Worm (Caenorhabditis elegans) whole organism, L3 larva: Measurements from ENCODE around the gene hen-1.

Experiments used
- R02D3.7 ChIP-seq: fragments of 150-350 bp; optimal IDR thresholded peaks from 2 replicates; lab custom pipeline; 2014; ENCODE audit warnings: missing biosample characterization, missing genetic modification characterization
- ZK546.5 ChIP-seq: sonication (generic microtip); optimal IDR thresholded peaks from 2 replicates; lab custom pipeline; 2017; ENCODE audit warnings: missing biosample characterization, missing genetic modification characterization
- aly-2 ChIP-seq: fragments of 150-350 bp; optimal IDR thresholded peaks from 2 replicates; lab custom pipeline; 2014; ENCODE audit warnings: missing biosample characterization, missing genetic modification characterization
- ceh-28 ChIP-seq: fragments of 150-350 bp; optimal IDR thresholded peaks from 2 replicates; lab custom pipeline; 2014; ENCODE audit warnings: missing biosample characterization, missing genetic modification reagents, missing genetic modification characterization
- ceh-9 ChIP-seq: sonication (generic microtip); optimal IDR thresholded peaks from 2 replicates; lab custom pipeline; 2018; ENCODE audit warnings: missing biosample characterization, missing genetic modification characterization
- daf-12 ChIP-seq: fragments of 150-350 bp; optimal IDR thresholded peaks from 2 replicates; lab custom pipeline; 2014; ENCODE audit warnings: missing biosample characterization, missing genetic modification reagents, missing genetic modification characterization
- egl-27 ChIP-seq: sonication (generic microtip); optimal IDR thresholded peaks from 4 replicates; lab custom pipeline; 2017; ENCODE audit warnings: missing biosample characterization, missing genetic modification reagents, missing genetic modification characterization
- egl-5 ChIP-seq: fragments of 150-350 bp; optimal IDR thresholded peaks from 2 replicates; lab custom pipeline; 2017; ENCODE audit warnings: missing biosample characterization, missing genetic modification reagents, missing genetic modification characterization, inconsistent platforms
- elt-1 ChIP-seq: fragments of 150-350 bp; optimal IDR thresholded peaks from 2 replicates; lab custom pipeline; 2014; ENCODE audit warnings: missing biosample characterization, missing genetic modification characterization
- elt-3 ChIP-seq, 3 experiments: fragments of 150-350 bp in 1 of 3; sonication (generic microtip) in 2 of 3; optimal IDR thresholded peaks; 2 replicates in 2 of 3; 4 replicates in 1 of 3; lab custom pipeline; 2014 to 2017; ENCODE audit warnings: missing biosample characterization in 3 of 3, missing genetic modification characterization in 3 of 3
- fkh-10 ChIP-seq: sonication (generic microtip); optimal IDR thresholded peaks from 2 replicates; lab custom pipeline; 2017; ENCODE audit warnings: missing biosample characterization, missing genetic modification reagents, missing genetic modification characterization
- fos-1 ChIP-seq: fragments of 150-350 bp; optimal IDR thresholded peaks from 2 replicates; lab custom pipeline; 2014; ENCODE audit warnings: missing biosample characterization, missing genetic modification characterization
- hmg-11 ChIP-seq: sonication (generic microtip); optimal IDR thresholded peaks from 2 replicates; lab custom pipeline; 2016; ENCODE audit warnings: missing genetic modification characterization, missing compliant biosample characterization
- jun-1 ChIP-seq: fragments of 150-350 bp; optimal IDR thresholded peaks from 2 replicates; lab custom pipeline; 2014; ENCODE audit warnings: missing biosample characterization, missing genetic modification reagents, missing genetic modification characterization
- lsy-12 ChIP-seq: sonication (generic microtip); optimal IDR thresholded peaks from 2 replicates; lab custom pipeline; 2016; ENCODE audit warnings: mild to moderate bottlenecking, missing genetic modification characterization, missing compliant biosample characterization
- mdl-1 ChIP-seq: fragments of 150-350 bp; optimal IDR thresholded peaks from 2 replicates; lab custom pipeline; 2014; ENCODE audit warnings: missing biosample characterization, missing genetic modification characterization
- mml-1 ChIP-seq: fragments of 150-350 bp; sonication (generic microtip); optimal IDR thresholded peaks from 3 replicates; lab custom pipeline; 2014; ENCODE audit warnings: missing biosample characterization, missing genetic modification characterization
- nfya-1 ChIP-seq: sonication (generic microtip); optimal IDR thresholded peaks from 2 replicates; lab custom pipeline; 2017; ENCODE audit warnings: missing genetic modification characterization, mild to moderate bottlenecking, missing compliant biosample characterization, antibody characterized with exemption, moderate library complexity; ENCODE audit not compliant: insufficient read depth
- nhr-11 ChIP-seq: fragments of 150-350 bp; optimal IDR thresholded peaks from 2 replicates; lab custom pipeline; 2014; ENCODE audit warnings: missing biosample characterization, missing genetic modification characterization
- nhr-23 ChIP-seq: fragments of 150-350 bp; optimal IDR thresholded peaks from 2 replicates; lab custom pipeline; 2014; ENCODE audit warnings: missing biosample characterization, missing genetic modification reagents, missing genetic modification characterization
- nhr-237 ChIP-seq: fragments of 150-350 bp; optimal IDR thresholded peaks from 2 replicates; lab custom pipeline; 2014; ENCODE audit warnings: missing biosample characterization, missing genetic modification characterization
- nhr-28 ChIP-seq: fragments of 150-350 bp; optimal IDR thresholded peaks from 2 replicates; lab custom pipeline; 2014; ENCODE audit warnings: missing biosample characterization, missing genetic modification characterization
- nhr-77 ChIP-seq: fragments of 150-350 bp; optimal IDR thresholded peaks from 2 replicates; lab custom pipeline; 2014; ENCODE audit warnings: missing biosample characterization, missing genetic modification characterization
- pha-4 ChIP-seq: fragments of 150-350 bp; optimal IDR thresholded peaks from 2 replicates; lab custom pipeline; 2014; ENCODE audit warnings: missing biosample characterization, missing genetic modification reagents, missing genetic modification characterization
- skn-1 ChIP-seq: fragments of 150-350 bp; optimal IDR thresholded peaks from 2 replicates; lab custom pipeline; 2014; ENCODE audit warnings: missing biosample characterization, missing genetic modification characterization
- snpc-4 ChIP-seq: fragments of 150-350 bp; optimal IDR thresholded peaks from 2 replicates; lab custom pipeline; 2014; ENCODE audit warnings: missing biosample characterization, missing genetic modification characterization
- tbx-2 ChIP-seq: sonication (generic microtip); optimal IDR thresholded peaks from 2 replicates; lab custom pipeline; 2016; ENCODE audit warnings: mild to moderate bottlenecking, missing genetic modification characterization, missing compliant biosample characterization
- unc-39 ChIP-seq: sonication (generic microtip); optimal IDR thresholded peaks from 4 replicates; lab custom pipeline; 2017; ENCODE audit warnings: missing biosample characterization, missing genetic modification characterization
- unc-62 ChIP-seq: fragments of 150-350 bp; sonication (generic microtip); optimal IDR thresholded peaks from 4 replicates; lab custom pipeline; 2014; ENCODE audit warnings: missing biosample characterization, missing genetic modification reagents, missing genetic modification characterization
- ztf-11 ChIP-seq: fragments of 150-350 bp; optimal IDR thresholded peaks from 2 replicates; lab custom pipeline; 2014; ENCODE audit warnings: missing biosample characterization, missing genetic modification characterization

hen-1 gene

DNA sequence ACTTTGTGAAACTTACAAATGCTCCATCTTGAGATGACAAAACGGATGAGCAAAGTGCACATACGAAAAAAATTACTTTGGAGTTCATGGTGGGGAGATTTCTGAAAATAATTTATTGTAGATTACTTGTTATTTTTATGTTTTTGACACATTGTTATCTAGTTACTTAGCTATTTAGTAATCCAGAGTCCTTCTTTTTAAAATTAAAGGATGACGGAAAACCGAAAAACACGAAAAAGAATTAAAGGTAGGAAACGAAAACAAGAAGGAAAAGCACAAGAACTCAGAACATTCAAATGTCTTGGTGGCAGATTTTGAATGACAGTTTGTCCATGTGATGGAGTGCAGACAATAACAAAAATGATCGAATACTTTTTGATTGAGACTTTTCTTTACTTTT is at the start of gene hen-1:
Gene hen-1, minus strand, starts transcription at position 101 of the 400 bp plus-strand sequence.
- TF ChIP-seq jun-1 (tag; lab: Kevin White, UChicago) (no peak), egl-27 (tag; lab: Kevin White, UChicago) (no peak), lsy-12 (no peak), fkh-10 (no peak), unc-39 (tag; lab: Kevin White, UChicago) (no peak), nhr-237 (tag; lab: Kevin White, UChicago) (no peak), nhr-77 (tag; lab: Kevin White, UChicago) (no peak), nfya-1 (tag; lab: Kevin White, UChicago) (no peak)

DNA sequence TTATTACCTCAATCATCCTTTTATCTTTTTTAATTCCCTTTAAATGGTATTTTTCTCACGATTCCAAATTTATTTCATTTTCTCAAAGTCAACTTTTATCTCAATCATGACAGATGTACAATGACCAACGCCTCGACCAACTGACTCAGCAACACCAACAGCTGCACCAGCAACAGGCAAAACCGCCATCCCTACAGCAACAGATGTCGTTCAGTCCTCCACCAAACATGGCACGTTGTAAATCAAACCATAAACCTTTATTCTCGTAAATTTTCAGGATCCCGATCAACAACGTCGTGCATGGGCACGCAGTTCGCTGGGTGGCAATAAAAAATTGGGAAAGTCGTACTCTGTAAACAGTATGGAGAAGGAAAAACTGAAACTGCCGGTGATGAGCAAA is 46.0 kb upstream of the hen-1 start:
- no peak for TF ChIP-seq mml-1
- no peak for TF ChIP-seq nhr-11 (tag; lab: Kevin White, UChicago)
- TF ChIP-seq nhr-77 (tag; lab: Kevin White, UChicago) = no peak
- no peak for TF ChIP-seq lsy-12
- TF ChIP-seq egl-27 (tag; lab: Kevin White, UChicago) = no peak
- TF ChIP-seq daf-12 (tag; lab: Kevin White, UChicago) = no peak
- no peak for TF ChIP-seq nhr-28
- no peak for TF ChIP-seq snpc-4 (tag; lab: Kevin White, UChicago)
- no peak for TF ChIP-seq aly-2 (tag; lab: Kevin White, UChicago)
- TF ChIP-seq jun-1 (tag; lab: Kevin White, UChicago) = no peak
- no peak for TF ChIP-seq elt-3 (tag; optimal IDR thresholded peaks at IDR 0.05; lab: Kevin White, UChicago)

DNA sequence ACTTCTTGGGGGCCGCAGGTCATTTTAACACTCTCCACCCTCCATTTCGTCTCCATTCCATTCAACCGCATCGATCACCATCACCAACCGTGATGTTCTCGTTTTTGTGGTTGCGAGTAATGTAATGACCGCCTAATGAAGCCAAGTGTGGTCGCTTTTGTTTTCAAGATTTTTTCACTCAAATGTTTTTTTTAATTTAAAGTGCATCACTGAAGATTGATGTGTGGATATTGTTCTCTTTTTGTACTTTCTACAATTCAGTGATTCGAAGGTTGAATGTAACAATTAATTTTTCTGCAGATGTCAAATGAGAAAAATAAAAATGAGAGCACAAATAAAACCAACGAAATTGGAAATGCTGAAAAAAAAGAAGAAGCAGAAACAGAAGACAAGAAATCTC is 41.9 kb upstream of the hen-1 start, which contains the start of gene pgp-10:
Gene pgp-10, plus strand, starts transcription at position 301 of the 400 bp plus-strand sequence.
- TF ChIP-seq unc-39 (tag; lab: Kevin White, UChicago) (no peak), elt-1 (tag; lab: Kevin White, UChicago) (no peak), unc-62 (GFP tag; lab: Kevin White, UChicago) (no peak), R02D3.7 (no peak), nhr-11 (tag; lab: Kevin White, UChicago) (no peak), nfya-1 (tag; lab: Kevin White, UChicago) (no peak), ceh-28 (tag; lab: Kevin White, UChicago) (no peak), tbx-2 (no peak), snpc-4 (tag; lab: Kevin White, UChicago) (no peak), ceh-9 (no peak)

DNA sequence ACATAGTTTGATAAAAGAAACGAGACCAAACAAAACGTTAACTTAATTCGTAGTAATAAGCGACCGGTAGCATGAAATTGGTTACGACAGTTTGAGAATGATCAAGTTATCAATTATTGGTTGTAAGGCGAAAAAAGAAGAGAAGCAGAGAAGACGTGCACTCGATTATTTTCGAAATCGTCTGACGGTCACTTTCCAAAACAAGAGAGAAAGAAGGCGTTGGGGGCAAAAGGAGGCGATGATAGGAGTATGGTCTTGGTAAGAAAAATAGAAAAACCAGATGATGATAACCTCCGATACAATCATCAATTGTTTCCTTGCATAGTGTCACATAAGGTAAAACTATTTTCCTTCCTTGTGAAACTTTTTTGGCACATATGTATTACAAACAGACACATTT is 40.7 kb upstream of the hen-1 start:
- no peak for TF ChIP-seq mdl-1 (tag; lab: Kevin White, UChicago)
- peak; percentile 46 for TF ChIP-seq nhr-23 (tag; lab: Kevin White, UChicago)
- TF ChIP-seq ZK546.5 (tag; lab: Kevin White, UChicago) = no peak
- no peak for TF ChIP-seq hmg-11 (tag; lab: Kevin White, UChicago)
- TF ChIP-seq aly-2 (tag; lab: Kevin White, UChicago) = no peak

DNA sequence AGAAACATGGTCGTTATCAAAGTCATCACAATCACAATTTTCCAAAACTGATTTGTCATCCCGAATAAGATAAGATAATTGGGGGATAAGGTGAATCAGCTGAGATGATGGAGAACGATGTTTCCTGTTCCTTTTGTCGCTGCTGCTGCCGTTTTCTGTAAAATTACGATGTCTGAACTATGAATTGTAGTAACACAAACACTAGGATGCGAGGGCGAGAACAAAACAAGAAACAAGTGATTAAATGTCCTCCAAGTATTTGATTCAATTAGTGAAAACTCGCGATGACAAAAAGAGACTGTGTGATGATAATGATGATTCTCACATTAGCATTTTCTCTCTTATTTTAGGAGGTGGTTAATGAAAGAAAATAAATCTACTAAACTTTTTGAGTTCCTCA is 39.1 kb upstream of the hen-1 start, which contains the start of gene C54D1.7:
Gene C54D1.7, minus strand, starts transcription at position 157 of the 400 bp plus-strand sequence.
- peak in 2 of 3 experiments; percentile 47 to 57 for TF ChIP-seq elt-3 (tag; optimal IDR thresholded peaks at IDR 0.05; lab: Kevin White, UChicago)
- no peak for TF ChIP-seq nfya-1 (tag; lab: Kevin White, UChicago)

DNA sequence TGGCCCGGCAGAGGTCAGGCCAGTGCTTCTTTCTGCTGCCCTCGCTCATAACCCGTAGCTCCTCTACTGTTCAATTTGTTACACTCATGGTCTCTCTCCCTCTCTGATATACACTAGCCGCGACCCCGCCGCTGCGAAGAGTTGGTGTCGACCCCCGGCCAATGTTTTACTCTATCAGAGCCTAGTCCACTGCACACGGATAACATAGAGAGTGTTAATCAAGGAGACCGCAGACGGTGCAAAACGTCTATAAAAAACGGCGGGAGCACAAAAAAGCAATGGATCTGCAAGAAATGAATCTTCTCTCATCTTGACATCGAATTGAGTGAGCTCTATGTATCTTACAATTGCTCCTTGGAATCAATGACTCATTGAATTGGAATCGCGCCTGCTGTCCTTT is 36.7 kb upstream of the hen-1 start:
- TF ChIP-seq fos-1 (tag; lab: Kevin White, UChicago) (no peak), pha-4 (tag; lab: Kevin White, UChicago) (no peak), egl-5 (peak; percentile 25), skn-1 (tag; lab: Kevin White, UChicago) (no peak), ztf-11 (tag; lab: Kevin White, UChicago) (no peak), ceh-9 (no peak), aly-2 (tag; lab: Kevin White, UChicago) (no peak), daf-12 (tag; lab: Kevin White, UChicago) (no peak), ceh-28 (tag; lab: Kevin White, UChicago) (no peak)
